Fruit fly (Drosophila melanogaster) whole organism, embryonic: Measurements from ENCODE around the gene nudE.

Experiments
- Aef1 ChIP-seq: fragments of 200-800 bp; sonication (Bioruptor generic); IDR thresholded peaks from 3 replicates; pipeline ENCODE4 v1.3.6; 2022; ENCODE audit warnings: missing biosample characterization, missing genetic modification characterization
- Asciz ChIP-seq: fragments of 200-800 bp; sonication (Bioruptor generic); optimal IDR thresholded peaks from 2 replicates; lab custom pipeline; 2017; ENCODE audit warnings: missing biosample characterization, mild to moderate bottlenecking, missing genetic modification characterization, missing genetic modification reagents
- Atf3 ChIP-seq: fragments of 200-800 bp; sonication (Bioruptor generic); optimal IDR thresholded peaks from 3 replicates; lab custom pipeline; 2016; ENCODE audit warnings: missing biosample characterization, missing genetic modification characterization
- B-H1 ChIP-seq: fragments of 200-800 bp; sonication (Bioruptor generic); IDR thresholded peaks from 3 replicates; pipeline ENCODE4 v1.3.6; 2022; ENCODE audit warnings: missing biosample characterization, missing genetic modification characterization
- Bgb ChIP-seq: fragments of 200-800 bp; sonication (Bioruptor generic); IDR thresholded peaks from 2 replicates; pipeline ENCODE4 v1.3.6; 2022; ENCODE audit warnings: missing biosample characterization, missing genetic modification characterization; ENCODE audit not compliant: partially characterized antibody
- Blimp-1 ChIP-seq: fragments of 200-800 bp; sonication (Bioruptor generic); optimal IDR thresholded peaks from 3 replicates; lab custom pipeline; 2018; ENCODE audit warnings: missing biosample characterization, missing genetic modification characterization, mild to moderate bottlenecking, moderate library complexity, missing genetic modification reagents
- CG10543 ChIP-seq: fragments of 200-800 bp; sonication (Bioruptor generic); optimal IDR thresholded peaks from 3 replicates; lab custom pipeline; 2017; ENCODE audit warnings: missing biosample characterization, mild to moderate bottlenecking, missing genetic modification characterization, moderate library complexity
- CG12299 ChIP-seq: fragments of 200-800 bp; sonication (Bioruptor generic); optimal IDR thresholded peaks from 2 replicates; lab custom pipeline; 2018; ENCODE audit warnings: missing biosample characterization, mild to moderate bottlenecking, missing genetic modification characterization
- CG12744 ChIP-seq: fragments of 200-800 bp; sonication (Bioruptor generic); optimal IDR thresholded peaks from 2 replicates; lab custom pipeline; 2016; ENCODE audit warnings: missing biosample characterization, missing genetic modification characterization
- CG13296 ChIP-seq: fragments of 200-800 bp; sonication (Bioruptor generic); optimal IDR thresholded peaks from 3 replicates; lab custom pipeline; 2018; ENCODE audit warnings: missing biosample characterization, mild to moderate bottlenecking, missing genetic modification characterization
- CG15514 ChIP-seq: fragments of 200-800 bp; sonication (Bioruptor generic); optimal IDR thresholded peaks from 3 replicates; lab custom pipeline; 2017; ENCODE audit warnings: missing biosample characterization, missing genetic modification characterization, mild to moderate bottlenecking, moderate library complexity, missing genetic modification reagents
- CG15601 ChIP-seq: fragments of 200-800 bp; sonication (Bioruptor generic); optimal IDR thresholded peaks from 3 replicates; lab custom pipeline; 2019; ENCODE audit warnings: missing biosample characterization, mild to moderate bottlenecking, missing genetic modification characterization, moderate library complexity
- CG33213 ChIP-seq: fragments of 200-800 bp; sonication (Bioruptor generic); optimal IDR thresholded peaks from 3 replicates; lab custom pipeline; 2016; ENCODE audit warnings: missing biosample characterization, missing genetic modification characterization
- CG4820 ChIP-seq: fragments of 200-800 bp; sonication (Bioruptor generic); optimal IDR thresholded peaks from 3 replicates; lab custom pipeline; 2016; ENCODE audit warnings: missing biosample characterization, missing genetic modification characterization
- CG6791 ChIP-seq: fragments of 200-800 bp; sonication (Bioruptor generic); IDR thresholded peaks from 3 replicates; pipeline ENCODE4 v1.3.6; 2022; ENCODE audit warnings: missing biosample characterization, missing genetic modification characterization; ENCODE audit not compliant: partially characterized antibody
- CHES-1-like ChIP-seq: fragments of 200-800 bp; sonication (Bioruptor generic); optimal IDR thresholded peaks from 2 replicates; lab custom pipeline; 2016; ENCODE audit warnings: missing biosample characterization, missing genetic modification characterization
- D19B ChIP-seq: fragments of 200-800 bp; sonication (Bioruptor generic); optimal IDR thresholded peaks from 2 replicates; lab custom pipeline; 2017; ENCODE audit warnings: missing biosample characterization, mild to moderate bottlenecking, missing genetic modification characterization
- HLH3B ChIP-seq: fragments of 200-800 bp; sonication (Bioruptor generic); IDR thresholded peaks from 2 replicates; pipeline ENCODE4 v1.3.6; 2022; ENCODE audit warnings: missing biosample characterization, missing genetic modification characterization
- HmgD ChIP-seq: fragments of 200-800 bp; sonication (Bioruptor generic); optimal IDR thresholded peaks from 3 replicates; lab custom pipeline; 2016; ENCODE audit warnings: missing biosample characterization, missing genetic modification characterization
- Hsf ChIP-seq: fragments of 200-800 bp; sonication (Bioruptor generic); optimal IDR thresholded peaks from 3 replicates; lab custom pipeline; 2016; ENCODE audit warnings: missing biosample characterization, missing genetic modification characterization
- MTF-1 ChIP-seq: fragments of 200-800 bp; sonication (Bioruptor generic); optimal IDR thresholded peaks from 2 replicates; lab custom pipeline; 2018; ENCODE audit warnings: missing biosample characterization, mild to moderate bottlenecking, missing genetic modification characterization, borderline replicate concordance
- Myb ChIP-seq: fragments of 200-800 bp; sonication (Bioruptor generic); optimal IDR thresholded peaks from 2 replicates; lab custom pipeline; 2016; ENCODE audit warnings: missing biosample characterization, missing genetic modification characterization
- NFAT ChIP-seq: fragments of 200-800 bp; sonication (Bioruptor generic); IDR thresholded peaks from 2 replicates; pipeline ENCODE4 v1.3.6; 2022; ENCODE audit warnings: missing biosample characterization, missing genetic modification characterization
- Opbp ChIP-seq: fragments of 200-800 bp; sonication (Bioruptor generic); IDR thresholded peaks from 3 replicates; pipeline ENCODE4 v1.3.6; 2022; ENCODE audit warnings: missing biosample characterization, missing genetic modification characterization; ENCODE audit not compliant: partially characterized antibody
- Pdp1 ChIP-seq, 2 experiments: fragments of 200-800 bp; sonication (Bioruptor generic); optimal IDR thresholded peaks; 3 replicates each; lab custom pipeline; 2016; ENCODE audit warnings: missing biosample characterization in 2 of 2, missing genetic modification characterization in 2 of 2, mild to moderate bottlenecking in 1 of 2, moderate library complexity in 1 of 2
- Ssrp ChIP-seq: fragments of 200-800 bp; sonication (Bioruptor generic); optimal IDR thresholded peaks from 2 replicates; lab custom pipeline; 2018; ENCODE audit warnings: missing biosample characterization, mild to moderate bottlenecking, missing genetic modification characterization, moderate library complexity
- Tbp ChIP-seq: fragments of >200 bp; optimal IDR thresholded peaks from 2 replicates; lab custom pipeline; 2018; ENCODE audit warnings: missing biosample characterization, missing genetic modification characterization
- abd-A ChIP-seq: fragments of 200-800 bp; sonication (Bioruptor generic); optimal IDR thresholded peaks from 3 replicates; lab custom pipeline; 2019; ENCODE audit warnings: missing biosample characterization, mild to moderate bottlenecking, missing genetic modification characterization, moderate library complexity
- bab2 ChIP-seq: fragments of 200-800 bp; sonication (Bioruptor generic); optimal IDR thresholded peaks from 2 replicates; lab custom pipeline; 2016; ENCODE audit warnings: missing biosample characterization, missing genetic modification characterization
- cato ChIP-seq: fragments of 200-800 bp; sonication (Bioruptor generic); optimal IDR thresholded peaks from 2 replicates; lab custom pipeline; 2016; ENCODE audit warnings: missing biosample characterization, missing genetic modification characterization, borderline replicate concordance
- chif ChIP-seq, 2 experiments: fragments of 200-800 bp; sonication (Bioruptor generic); optimal IDR thresholded peaks; 3 replicates each; lab custom pipeline; 2016; ENCODE audit warnings: missing biosample characterization in 2 of 2, missing genetic modification characterization in 2 of 2
- crol ChIP-seq: fragments of 200-800 bp; sonication (Bioruptor generic); IDR thresholded peaks from 2 replicates; pipeline ENCODE4 v1.3.6; 2022; ENCODE audit warnings: missing biosample characterization, missing genetic modification characterization
- crp ChIP-seq, 2 experiments: fragments of 200-800 bp; sonication (Bioruptor generic); optimal IDR thresholded peaks; 2 replicates in 1 of 2; 3 replicates in 1 of 2; lab custom pipeline; 2017; ENCODE audit warnings: missing biosample characterization in 2 of 2, missing genetic modification characterization in 2 of 2, mild to moderate bottlenecking in 1 of 2, moderate library complexity in 1 of 2
- dan ChIP-seq: fragments of 200-800 bp; sonication (Bioruptor generic); IDR thresholded peaks from 2 replicates; pipeline ENCODE4 v1.3.6; 2022; ENCODE audit warnings: missing biosample characterization, missing genetic modification characterization
- ind ChIP-seq: fragments of 200-800 bp; sonication (Bioruptor generic); optimal IDR thresholded peaks from 3 replicates; lab custom pipeline; 2016; ENCODE audit warnings: missing biosample characterization, missing genetic modification characterization
- jigr1 ChIP-seq: fragments of 200-800 bp; sonication (Bioruptor generic); IDR thresholded peaks from 3 replicates; pipeline ENCODE4 v1.3.6; 2022; ENCODE audit warnings: missing biosample characterization, missing genetic modification characterization
- ken ChIP-seq: fragments of 200-800 bp; sonication (Bioruptor generic); IDR thresholded peaks from 3 replicates; pipeline ENCODE4 v1.3.6; 2022; ENCODE audit warnings: missing biosample characterization, missing genetic modification characterization
- nmo ChIP-seq: fragments of 200-800 bp; sonication (Bioruptor generic); optimal IDR thresholded peaks from 2 replicates; lab custom pipeline; 2018; ENCODE audit warnings: missing biosample characterization, mild to moderate bottlenecking, missing genetic modification characterization, moderate library complexity
- org-1 ChIP-seq: fragments of 200-800 bp; sonication (Bioruptor generic); optimal IDR thresholded peaks from 2 replicates; lab custom pipeline; 2017; ENCODE audit warnings: missing biosample characterization, missing genetic modification characterization
- peb ChIP-seq: fragments of 200-800 bp; sonication (Bioruptor generic); IDR thresholded peaks from 2 replicates; pipeline ENCODE4 v1.3.6; 2022; ENCODE audit warnings: missing biosample characterization, missing genetic modification characterization
- pfk ChIP-seq: fragments of 200-800 bp; sonication (Bioruptor generic); optimal IDR thresholded peaks from 2 replicates; lab custom pipeline; 2018; ENCODE audit warnings: missing biosample characterization, mild to moderate bottlenecking, missing genetic modification characterization, moderate library complexity
- pnt ChIP-seq: fragments of 200-800 bp; sonication (Bioruptor generic); optimal IDR thresholded peaks from 3 replicates; lab custom pipeline; 2016; ENCODE audit warnings: missing biosample characterization, missing genetic modification characterization
- ro ChIP-seq: fragments of 200-800 bp; sonication (Bioruptor generic); IDR thresholded peaks from 2 replicates; pipeline ENCODE4 v1.3.6; 2022; ENCODE audit warnings: missing biosample characterization, missing genetic modification characterization
- sc ChIP-seq, 3 experiments: fragments of >200 bp in 2 of 3; fragments of 200-800 bp in 1 of 3; sonication (Bioruptor generic) in 1 of 3; optimal IDR thresholded peaks; 2 replicates in 2 of 3; 3 replicates in 1 of 3; lab custom pipeline; 2017; ENCODE audit warnings: mild to moderate bottlenecking in 1 of 3, missing biosample characterization in 1 of 3, missing genetic modification characterization in 1 of 3, missing genetic modification reagents in 1 of 3
- tup ChIP-seq: fragments of 200-800 bp; sonication (Bioruptor generic); optimal IDR thresholded peaks from 2 replicates; lab custom pipeline; 2016; ENCODE audit warnings: missing biosample characterization, mild to moderate bottlenecking, missing genetic modification characterization, moderate library complexity
- unpg ChIP-seq: fragments of 200-800 bp; sonication (Bioruptor generic); optimal IDR thresholded peaks from 3 replicates; lab custom pipeline; 2018; ENCODE audit warnings: missing biosample characterization, mild to moderate bottlenecking, missing genetic modification characterization, moderate library complexity
- zen ChIP-seq: fragments of 200-800 bp; sonication (Bioruptor generic); optimal IDR thresholded peaks from 3 replicates; lab custom pipeline; 2018; ENCODE audit warnings: missing biosample characterization, mild to moderate bottlenecking, missing genetic modification characterization, moderate library complexity

The nudE gene

dm6 chr3L:9854583-9855519, 44.2 kb upstream of the nudE start, which contains the start of gene RasGAP1 (continued):
- TF ChIP-seq CG33213 (GFP tag; lab: Kevin White, UChicago) (no peak), NFAT (GFP tag; lab: Robert Waterston, UW) (no peak), Pdp1 (GFP tag; optimal IDR thresholded peaks at IDR 0.05; lab: Kevin White, UChicago) (peak in 1 of 2 experiments; percentile 10), ind (GFP tag; lab: Kevin White, UChicago) (no peak), jigr1 (no peak), cato (GFP tag; lab: Kevin White, UChicago) (no peak), Myb (GFP tag; lab: Kevin White, UChicago) (peak; percentile 9), CHES-1-like (GFP tag; lab: Kevin White, UChicago) (peak; percentile 50), B-H1 (GFP tag; lab: Robert Waterston, UW) (no peak), Bgb (GFP tag; lab: Robert Waterston, UW) (no peak; the same call in 1 of the 2 replicates), ken (GFP tag; lab: Robert Waterston, UW) (peak; percentile 35; the same call in 2 of the 3 replicates), CG13296 (GFP tag; lab: Kevin White, UChicago) (no peak), CG6791 (GFP tag; lab: Robert Waterston, UW) (peak; percentile 53; the same call in 2 of the 3 replicates), unpg (no peak), Tbp (no peak), CG12299 (tag; lab: Kevin White, UChicago) (no peak), CG10543 (GFP tag; lab: Kevin White, UChicago) (no peak), crp (GFP tag; optimal IDR thresholded peaks at IDR 0.05; lab: Kevin White, UChicago) (no peak), nmo (peak; percentile 17), Atf3 (GFP tag; lab: Kevin White, UChicago) (no peak), sc (optimal IDR thresholded peaks at IDR 0.05; lab: Kevin White, UChicago) (no peak), sc (GFP tag; optimal IDR thresholded peaks at IDR 0.05; lab: Kevin White, UChicago) (no peak), pnt (GFP tag; lab: Kevin White, UChicago) (no peak), org-1 (GFP tag; lab: Kevin White, UChicago) (no peak), CG15514 (GFP tag; lab: Kevin White, UChicago) (peak; percentile 65), Blimp-1 (GFP tag; lab: Kevin White, UChicago) (peak; percentile 24), CG12744 (GFP tag; lab: Kevin White, UChicago) (no peak), D19B (GFP tag; lab: Kevin White, UChicago) (no peak), chif (GFP tag; optimal IDR thresholded peaks at IDR 0.05; lab: Kevin White, UChicago) (no peak), tup (GFP tag; lab: Kevin White, UChicago) (no peak), HLH3B (GFP tag; lab: Robert Waterston, UW) (0 out of 2 replicates have a peak, but pooled peaks have one; percentile 6), abd-A (tag; lab: Kevin White, UChicago) (no peak), CG4820 (GFP tag; lab: Kevin White, UChicago) (no peak), crol (GFP tag; lab: Robert Waterston, UW) (no peak), Opbp (GFP tag; lab: Robert Waterston, UW) (peak; percentile 55; the same call in 2 of the 3 replicates), ro (GFP tag; lab: Robert Waterston, UW) (no peak), dan (GFP tag; lab: Robert Waterston, UW) (no peak), CG15601 (tag; lab: Kevin White, UChicago) (no peak), Aef1 (GFP tag; lab: Robert Waterston, UW) (peak; percentile 77), HmgD (GFP tag; lab: Kevin White, UChicago) (peak; percentile 84), peb (GFP tag; lab: Robert Waterston, UW) (no peak), Ssrp (tag; lab: Kevin White, UChicago) (no peak), zen (tag; lab: Kevin White, UChicago) (no peak), Hsf (GFP tag; lab: Kevin White, UChicago) (no peak), Asciz (no peak), bab2 (GFP tag; lab: Kevin White, UChicago) (no peak), pfk (GFP tag; lab: Kevin White, UChicago) (no peak), MTF-1 (GFP tag; lab: Kevin White, UChicago) (peak; percentile 13)
